Worm (Caenorhabditis elegans) whole organism, L1 larva: ENCODE measurements around the gene str-71.

Source experiments
- C34B4.2 ChIP-seq: sonication (generic microtip); optimal IDR thresholded peaks from 2 replicates; lab custom pipeline; 2017; ENCODE audit warnings: mild to moderate bottlenecking, missing genetic modification characterization, missing compliant biosample characterization
- unc-130 ChIP-seq: fragments of 150-350 bp; optimal IDR thresholded peaks from 2 replicates; lab custom pipeline; 2017; ENCODE audit warnings: missing biosample characterization, missing genetic modification characterization, inconsistent platforms

ce11 chrV:15493680-15494079 lies 34.7 kb upstream of the str-71 start, which contains the start of gene srh-218:
- no peak for TF ChIP-seq C34B4.2
- no peak for TF ChIP-seq unc-130
